Worm (Caenorhabditis elegans) whole organism, L1 larva: ENCODE data around the gene mrps-18B.

Experiments
- blmp-1 ChIP-seq: fragments of 150-350 bp; optimal IDR thresholded peaks from 2 replicates; lab custom pipeline; 2014; ENCODE audit warnings: missing biosample characterization, missing genetic modification characterization
- elt-3 ChIP-seq, 6 experiments: fragments of 150-350 bp in 1 of 6; sonication (generic microtip); optimal IDR thresholded peaks; 2 replicates each; lab custom pipeline; 2017 to 2018; ENCODE audit warnings: missing biosample characterization in 6 of 6, missing genetic modification characterization in 6 of 6, inconsistent platforms in 1 of 6
- lin-39 ChIP-seq: fragments of 150-350 bp; optimal IDR thresholded peaks from 2 replicates; lab custom pipeline; 2014; ENCODE audit warnings: missing biosample characterization, missing genetic modification reagents, missing genetic modification characterization
- nhr-11 ChIP-seq: fragments of 150-350 bp; optimal IDR thresholded peaks from 2 replicates; lab custom pipeline; 2014; ENCODE audit warnings: missing biosample characterization, missing genetic modification characterization
- nhr-237 ChIP-seq: fragments of 150-350 bp; optimal IDR thresholded peaks from 2 replicates; lab custom pipeline; 2014; ENCODE audit warnings: missing biosample characterization, missing genetic modification characterization
- nhr-77 ChIP-seq: fragments of 150-350 bp; optimal IDR thresholded peaks from 2 replicates; lab custom pipeline; 2014; ENCODE audit warnings: missing biosample characterization, missing genetic modification characterization
- snpc-4 ChIP-seq: fragments of 150-350 bp; optimal IDR thresholded peaks from 2 replicates; lab custom pipeline; 2014; ENCODE audit warnings: missing biosample characterization, missing genetic modification characterization
- zag-1 ChIP-seq: fragments of 150-350 bp; optimal IDR thresholded peaks from 2 replicates; lab custom pipeline; 2014; ENCODE audit warnings: missing biosample characterization, missing genetic modification characterization

DNA sequence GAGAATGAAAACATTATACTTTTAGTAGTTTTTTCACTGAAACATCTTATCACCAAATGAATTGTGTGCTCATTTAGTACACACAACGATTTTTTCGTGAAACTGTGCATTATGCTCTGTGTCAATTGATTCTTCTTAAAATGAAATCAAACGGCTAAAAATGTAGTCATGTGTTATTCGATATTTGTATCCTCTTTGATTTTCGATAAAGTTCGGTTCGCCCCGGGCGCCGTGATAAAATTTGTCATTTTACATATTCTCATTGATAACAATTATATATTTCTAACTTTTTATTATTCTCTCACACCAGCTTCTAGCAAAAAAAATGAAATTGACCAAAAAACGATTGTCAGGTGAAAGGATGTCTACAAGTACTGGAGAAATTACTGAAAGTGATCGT, 10.8 kb upstream of the mrps-18B start, which contains the start of gene ctg-2:
- TF ChIP-seq blmp-1 (tag; lab: Kevin White, UChicago) (no peak), elt-3 (tag; optimal IDR thresholded peaks at IDR 0.05; lab: Kevin White, UChicago) (no peak), nhr-11 (tag; lab: Kevin White, UChicago) (no peak), snpc-4 (tag; lab: Kevin White, UChicago) (no peak), nhr-237 (tag; lab: Kevin White, UChicago) (no peak), nhr-77 (no peak), zag-1 (no peak), lin-39 (no peak)
